Worm (Caenorhabditis elegans) whole organism, L2 larva: ENCODE measurements around the gene Y40A1A.3.

Source experiments
- aly-2 ChIP-seq: fragments of 150-350 bp; optimal IDR thresholded peaks from 2 replicates; lab custom pipeline; 2014; ENCODE audit warnings: missing biosample characterization, missing genetic modification characterization
- ama-1 ChIP-seq: fragments of 150-350 bp; optimal IDR thresholded peaks from 2 replicates; lab custom pipeline; 2018; ENCODE audit warnings: inconsistent platforms
- dmd-4 ChIP-seq: sonication (generic microtip); optimal IDR thresholded peaks from 2 replicates; lab custom pipeline; 2017; ENCODE audit warnings: missing biosample characterization, missing genetic modification characterization
- elt-1 ChIP-seq: fragments of 150-350 bp; optimal IDR thresholded peaks from 2 replicates; lab custom pipeline; 2014; ENCODE audit warnings: missing biosample characterization, missing genetic modification characterization
- lsy-2 ChIP-seq, 2 experiments: fragments of 150-350 bp in 1 of 2; sonication (generic microtip) in 1 of 2; optimal IDR thresholded peaks; 2 replicates each; lab custom pipeline; 2014 to 2017; ENCODE audit warnings: missing biosample characterization in 2 of 2, missing genetic modification characterization in 2 of 2
- nhr-11 ChIP-seq: fragments of 150-350 bp; optimal IDR thresholded peaks from 2 replicates; lab custom pipeline; 2014; ENCODE audit warnings: missing biosample characterization, missing genetic modification characterization
- nhr-237 ChIP-seq: fragments of 150-350 bp; optimal IDR thresholded peaks from 2 replicates; lab custom pipeline; 2014; ENCODE audit warnings: missing biosample characterization, missing genetic modification characterization
- nhr-77 ChIP-seq: fragments of 150-350 bp; optimal IDR thresholded peaks from 2 replicates; lab custom pipeline; 2014; ENCODE audit warnings: missing biosample characterization, missing genetic modification characterization
- skn-1 ChIP-seq: sonication (generic microtip); optimal IDR thresholded peaks from 2 replicates; lab custom pipeline; 2017; ENCODE audit warnings: missing biosample characterization, missing genetic modification characterization
- snpc-4 ChIP-seq: fragments of 150-350 bp; optimal IDR thresholded peaks from 2 replicates; lab custom pipeline; 2014; ENCODE audit warnings: missing biosample characterization, missing genetic modification characterization
- unc-55 ChIP-seq: fragments of 150-350 bp; sonication (generic microtip); optimal IDR thresholded peaks from 3 replicates; lab custom pipeline; 2014; ENCODE audit warnings: missing biosample characterization, missing genetic modification reagents, missing genetic modification characterization
- ztf-11 ChIP-seq: sonication (generic microtip); optimal IDR thresholded peaks from 2 replicates; lab custom pipeline; 2017; ENCODE audit warnings: missing biosample characterization, missing genetic modification characterization
- ztf-4 ChIP-seq: fragments of 150-350 bp; optimal IDR thresholded peaks from 2 replicates; lab custom pipeline; 2014; ENCODE audit warnings: missing biosample characterization, missing genetic modification characterization

- TF ChIP-seq dmd-4 = no peak
- no peak for TF ChIP-seq ztf-4 (tag; lab: Kevin White, UChicago)
- no peak for TF ChIP-seq aly-2 (tag; lab: Kevin White, UChicago)
- no peak for TF ChIP-seq snpc-4 (tag; lab: Kevin White, UChicago)
- no peak for TF ChIP-seq nhr-237
- TF ChIP-seq nhr-11 (tag; lab: Kevin White, UChicago) = no peak
- no peak for TF ChIP-seq ztf-11 (tag; lab: Kevin White, UChicago)
- no peak for TF ChIP-seq nhr-77 (tag; lab: Kevin White, UChicago)
- no peak for TF ChIP-seq unc-55 (GFP tag; lab: Kevin White, UChicago)
- TF ChIP-seq lsy-2 (tag; optimal IDR thresholded peaks at IDR 0.05; lab: Kevin White, UChicago) = no peak
- no peak for TF ChIP-seq ama-1 (lab: Kevin White, UChicago)
- no peak for TF ChIP-seq skn-1 (tag; lab: Kevin White, UChicago)
- TF ChIP-seq elt-1 (tag; lab: Kevin White, UChicago) = no peak
These were observed 47.8 kb upstream of the Y40A1A.3 start for ce11 chrX:2045603-2046002.
